Worm (Caenorhabditis elegans) whole organism, mixed stage, embryonic: Measurements from ENCODE around the gene Y57G11C.42.
"Not testable (repeated sequence)": the region's sequence is repeated elsewhere in the genome, so short reads cannot be mapped to it uniquely, and the experiment has no call there.

Experiments
- elt-1 ChIP-seq: sonication (generic microtip); optimal IDR thresholded peaks from 2 replicates; lab custom pipeline; 2017; ENCODE audit warnings: missing genetic modification characterization, mild to moderate bottlenecking, missing compliant biosample characterization, antibody characterized with exemption, moderate library complexity, borderline replicate concordance; ENCODE audit not compliant: insufficient read depth
- elt-3 ChIP-seq: fragments of 150-350 bp; optimal IDR thresholded peaks from 2 replicates; lab custom pipeline; 2014; ENCODE audit warnings: missing biosample characterization, missing genetic modification characterization
- lin-13 ChIP-seq: fragments of 150-350 bp; optimal IDR thresholded peaks from 2 replicates; lab custom pipeline; 2014; ENCODE audit warnings: missing biosample characterization, missing genetic modification characterization
- lin-32 ChIP-seq: fragments of 200-800 bp; sonication (Bioruptor generic); optimal IDR thresholded peaks from 2 replicates; lab custom pipeline; 2018; ENCODE audit warnings: mild to moderate bottlenecking, missing genetic modification characterization, missing compliant biosample characterization
- lsy-2 ChIP-seq: fragments of 150-350 bp; optimal IDR thresholded peaks from 2 replicates; lab custom pipeline; 2014; ENCODE audit warnings: missing biosample characterization, missing genetic modification characterization
- mab-5 ChIP-seq: fragments of 150-350 bp; optimal IDR thresholded peaks from 2 replicates; lab custom pipeline; 2014; ENCODE audit warnings: missing biosample characterization, missing genetic modification characterization
- unc-120 ChIP-seq: sonication (generic microtip); optimal IDR thresholded peaks from 2 replicates; lab custom pipeline; 2017; ENCODE audit warnings: missing genetic modification characterization, missing compliant biosample characterization; ENCODE audit not compliant: poor library complexity, severe bottlenecking
- unc-39 ChIP-seq: fragments of 150-350 bp; optimal IDR thresholded peaks from 2 replicates; lab custom pipeline; 2014; ENCODE audit warnings: missing biosample characterization, missing genetic modification characterization
- unc-62 ChIP-seq: fragments of 150-350 bp; optimal IDR thresholded peaks from 2 replicates; lab custom pipeline; 2014; ENCODE audit warnings: missing biosample characterization, missing genetic modification reagents, missing genetic modification characterization

ce11 chrIV:14763348-14763747 is 35.0 kb downstream of the Y57G11C.42 start:
- TF ChIP-seq unc-39 (tag; lab: Kevin White, UChicago); elt-3 (tag; lab: Kevin White, UChicago); unc-120 (tag; lab: Kevin White, UChicago); lsy-2 (tag; lab: Kevin White, UChicago); mab-5 (tag; lab: Kevin White, UChicago); lin-13 (tag; lab: Kevin White, UChicago); lin-32 (GFP tag; lab: Kevin White, UChicago); elt-1: not testable (repeated sequence)
- TF ChIP-seq unc-62 (GFP tag; lab: Kevin White, UChicago), result peak; percentile 43
